Worm (Caenorhabditis elegans): ENCODE measurements around the gene ugt-57.

DNA sequence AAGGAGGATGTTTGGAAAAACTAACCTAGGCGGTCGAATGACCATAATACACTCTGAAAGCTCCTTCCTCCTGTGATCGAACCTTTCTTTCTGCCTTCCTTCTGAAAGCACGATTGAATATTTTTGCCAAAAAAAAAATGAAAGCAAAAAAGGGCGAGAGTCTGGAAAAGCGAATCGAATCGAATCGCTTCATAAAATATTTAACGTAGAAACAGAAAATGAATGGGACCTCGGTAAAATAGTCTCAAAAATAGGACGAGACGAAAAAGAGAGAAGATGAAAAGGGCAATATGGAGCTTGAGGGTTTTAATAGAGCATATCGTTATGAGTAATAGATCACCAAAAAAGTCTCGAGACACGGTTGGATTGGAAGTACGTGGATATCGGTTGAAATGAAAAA, 35.2 kb upstream of the ugt-57 start, which contains the start of gene inx-1:
- no peak for TF ChIP-seq nhr-11 (tag; optimal IDR thresholded peaks at IDR 0.05)
- TF ChIP-seq ama-1 (optimal IDR thresholded peaks at IDR 0.05): no peak
- TF ChIP-seq pha-4 (tag; optimal IDR thresholded peaks at IDR 0.05): no peak
- no peak for TF ChIP-seq lin-39 (tag; optimal IDR thresholded peaks at IDR 0.05)
- no peak for TF ChIP-seq nhr-28 (tag; optimal IDR thresholded peaks at IDR 0.05)
- no peak for TF ChIP-seq ceh-82 (tag; optimal IDR thresholded peaks at IDR 0.05)
- TF ChIP-seq mml-1 (tag; optimal IDR thresholded peaks at IDR 0.05): no peak
- TF ChIP-seq ceh-9 (tag; optimal IDR thresholded peaks at IDR 0.05): no peak
- TF ChIP-seq ztf-4 (tag; optimal IDR thresholded peaks at IDR 0.05): no peak
- no peak for TF ChIP-seq unc-62 (GFP tag; optimal IDR thresholded peaks at IDR 0.05)
- TF ChIP-seq daf-12 (tag; optimal IDR thresholded peaks at IDR 0.05): no peak
- no peak for TF ChIP-seq elt-3 (tag; optimal IDR thresholded peaks at IDR 0.05)

Data from whole organism, L3 larva.